Worm (Caenorhabditis elegans) whole organism, L1 larva: ENCODE measurements around the gene clec-133.

Source experiments
- ama-1 ChIP-seq: fragments of 150-350 bp; optimal IDR thresholded peaks from 2 replicates; lab custom pipeline; 2014
- ces-1 ChIP-seq: fragments of 150-350 bp; optimal IDR thresholded peaks from 2 replicates; lab custom pipeline; 2014; ENCODE audit warnings: missing biosample characterization, missing genetic modification reagents, missing genetic modification characterization
- egl-13 ChIP-seq: sonication (generic microtip); optimal IDR thresholded peaks from 2 replicates; lab custom pipeline; 2016; ENCODE audit warnings: missing genotype, missing genetic modification reagents, missing genetic modification characterization, missing compliant biosample characterization
- fkh-4 ChIP-seq: sonication (generic microtip); optimal IDR thresholded peaks from 2 replicates; lab custom pipeline; 2016; ENCODE audit warnings: missing compliant biosample characterization, missing genetic modification characterization, borderline replicate concordance
- jun-1 ChIP-seq: fragments of 150-350 bp; optimal IDR thresholded peaks from 2 replicates; lab custom pipeline; 2014; ENCODE audit warnings: missing biosample characterization, missing genetic modification reagents, missing genetic modification characterization
- lin-15B ChIP-seq: fragments of 150-350 bp; sonication (generic microtip); optimal IDR thresholded peaks from 3 replicates; lab custom pipeline; 2014; ENCODE audit warnings: missing biosample characterization, missing genetic modification characterization
- lin-35 ChIP-seq, 2 experiments: fragments of 150-350 bp; optimal IDR thresholded peaks; 2 replicates each; lab custom pipeline; 2014; ENCODE audit warnings: missing biosample characterization in 2 of 2, missing genetic modification characterization in 2 of 2, missing genetic modification reagents in 2 of 2
- mef-2 ChIP-seq: fragments of 150-350 bp; optimal IDR thresholded peaks from 2 replicates; lab custom pipeline; 2014; ENCODE audit warnings: missing biosample characterization, missing genetic modification characterization
- mep-1 ChIP-seq: fragments of 150-350 bp; optimal IDR thresholded peaks from 2 replicates; lab custom pipeline; 2014; ENCODE audit warnings: missing biosample characterization, missing genetic modification characterization
- nhr-12 ChIP-seq: sonication (generic microtip); optimal IDR thresholded peaks from 2 replicates; lab custom pipeline; 2017; ENCODE audit warnings: missing biosample characterization, missing genetic modification characterization
- nhr-77 ChIP-seq: fragments of 150-350 bp; optimal IDR thresholded peaks from 2 replicates; lab custom pipeline; 2014; ENCODE audit warnings: missing biosample characterization, missing genetic modification characterization
- sox-4 ChIP-seq: sonication (generic microtip); optimal IDR thresholded peaks from 2 replicates; lab custom pipeline; 2016; ENCODE audit warnings: missing genetic modification characterization, missing compliant biosample characterization
- unc-62 ChIP-seq: fragments of 150-350 bp; optimal IDR thresholded peaks from 2 replicates; lab custom pipeline; 2014; ENCODE audit warnings: missing biosample characterization, missing genetic modification reagents, missing genetic modification characterization

- TF ChIP-seq nhr-77 (tag; lab: Kevin White, UChicago) (no peak), ces-1 (GFP tag; lab: Kevin White, UChicago) (no peak), ama-1 (no peak), mep-1 (tag; lab: Kevin White, UChicago) (no peak), lin-15B (tag; lab: Kevin White, UChicago) (no peak), unc-62 (no peak), sox-4 (tag; lab: Kevin White, UChicago) (no peak), mef-2 (tag; lab: Kevin White, UChicago) (no peak), jun-1 (no peak), fkh-4 (no peak), lin-35 (GFP tag; optimal IDR thresholded peaks at IDR 0.05; lab: Kevin White, UChicago) (no peak), egl-13 (tag; lab: Kevin White, UChicago) (no peak), nhr-12 (tag; lab: Kevin White, UChicago) (no peak)
Observed at ce11 chrII:3604578-3604977, 26.4 kb downstream of the clec-133 start.
